Fruit fly (Drosophila melanogaster) whole organism, pupa: ENCODE results near the gene CG31253.
A peak's percentile ranks its signal among the peaks of the same experiment; 100 is the strongest.

Source experiments
- CG13204 ChIP-seq: fragments of 200-800 bp; sonication (Bioruptor generic); optimal IDR thresholded peaks from 2 replicates; lab custom pipeline; 2018; ENCODE audit warnings: missing biosample characterization, mild to moderate bottlenecking, missing genetic modification characterization, moderate library complexity
- CG15710 ChIP-seq: fragments of 200-800 bp; sonication (Bioruptor generic); optimal IDR thresholded peaks from 2 replicates; lab custom pipeline; 2018; ENCODE audit warnings: missing biosample characterization, mild to moderate bottlenecking, missing genetic modification characterization, moderate library complexity
- CG17806 ChIP-seq: fragments of 200-800 bp; sonication (Bioruptor generic); optimal IDR thresholded peaks from 2 replicates; lab custom pipeline; 2018; ENCODE audit warnings: missing biosample characterization, mild to moderate bottlenecking, missing genetic modification characterization, moderate library complexity
- CG32121 ChIP-seq: fragments of 200-800 bp; sonication (Bioruptor generic); IDR thresholded peaks from 2 replicates; pipeline ENCODE4 v1.3.6; 2022; ENCODE audit warnings: missing biosample characterization, missing genetic modification characterization
- CG34367 ChIP-seq: fragments of 200-800 bp; sonication (Bioruptor generic); optimal IDR thresholded peaks from 2 replicates; lab custom pipeline; 2018; ENCODE audit warnings: missing biosample characterization, mild to moderate bottlenecking, missing genetic modification characterization
- CG8159 ChIP-seq: fragments of 200-800 bp; sonication (Bioruptor generic); optimal IDR thresholded peaks from 3 replicates; lab custom pipeline; 2018; ENCODE audit warnings: missing biosample characterization, mild to moderate bottlenecking, missing genetic modification characterization, moderate library complexity
- CG8301 ChIP-seq: fragments of 200-800 bp; sonication (Bioruptor generic); optimal IDR thresholded peaks from 2 replicates; lab custom pipeline; 2018; ENCODE audit warnings: missing biosample characterization, mild to moderate bottlenecking, missing genetic modification characterization
- CG9948 ChIP-seq: fragments of 200-800 bp; sonication (Bioruptor generic); optimal IDR thresholded peaks from 2 replicates; lab custom pipeline; 2018; ENCODE audit warnings: missing biosample characterization, mild to moderate bottlenecking, missing genetic modification characterization, moderate library complexity
- EcR ChIP-seq: fragments of 200-800 bp; sonication (Bioruptor generic); optimal IDR thresholded peaks from 3 replicates; lab custom pipeline; 2019; ENCODE audit warnings: missing biosample characterization, missing genetic modification characterization, mild to moderate bottlenecking, moderate library complexity, missing genetic modification reagents
- Ets98B ChIP-seq: fragments of 200-800 bp; sonication (Bioruptor generic); IDR thresholded peaks from 2 replicates; pipeline ENCODE4 v1.3.6; 2022; ENCODE audit warnings: missing biosample characterization, missing genetic modification characterization
- Pif1B ChIP-seq: fragments of 200-800 bp; sonication (Bioruptor generic); optimal IDR thresholded peaks from 3 replicates; lab custom pipeline; 2016; ENCODE audit warnings: missing biosample characterization, missing genetic modification characterization
- fd96Ca ChIP-seq: fragments of 200-800 bp; sonication (Bioruptor generic); IDR thresholded peaks from 3 replicates; pipeline ENCODE4 v1.3.6; 2022; ENCODE audit warnings: missing biosample characterization, missing genetic modification characterization
- gl ChIP-seq: fragments of 200-800 bp; sonication (Bioruptor generic); optimal IDR thresholded peaks from 2 replicates; lab custom pipeline; 2018; ENCODE audit warnings: missing biosample characterization, mild to moderate bottlenecking, missing genetic modification characterization

DNA sequence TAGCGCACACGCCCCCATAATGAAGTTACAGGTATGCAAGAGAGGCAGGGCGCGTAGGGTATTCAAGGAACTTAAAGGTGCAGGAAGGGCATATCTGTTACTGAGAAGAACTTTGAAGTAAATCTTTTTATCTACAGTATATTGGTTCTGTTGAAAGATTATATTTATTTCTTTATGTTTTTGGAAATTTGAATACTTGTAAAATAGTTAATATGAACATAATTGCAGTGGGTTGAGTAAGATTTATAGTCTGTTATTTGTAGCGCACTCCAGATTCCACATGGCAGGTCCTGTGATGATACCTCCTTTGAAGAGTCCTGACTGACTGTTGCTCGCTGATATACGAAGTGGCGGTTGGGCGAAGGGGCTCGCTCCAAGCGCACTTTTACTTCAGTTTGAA lies 43.7 kb upstream of the CG31253 start:
- TF ChIP-seq CG9948 (tag; lab: Kevin White, UChicago), result no peak
- TF ChIP-seq gl (tag; lab: Kevin White, UChicago), result no peak
- TF ChIP-seq EcR, result no peak
- TF ChIP-seq CG34367 (tag; lab: Kevin White, UChicago), result no peak
- TF ChIP-seq CG8159 (tag; lab: Kevin White, UChicago), result peak; percentile 7
- TF ChIP-seq Pif1B (GFP tag; lab: Kevin White, UChicago), result no peak
- no peak for TF ChIP-seq CG17806
- no peak for TF ChIP-seq CG13204 (GFP tag; lab: Kevin White, UChicago)
- no peak for TF ChIP-seq CG32121
- TF ChIP-seq CG8301 (tag; lab: Kevin White, UChicago), result no peak
- TF ChIP-seq Ets98B, result no peak
- no peak for TF ChIP-seq CG15710 (tag; lab: Kevin White, UChicago)
- no peak for TF ChIP-seq fd96Ca (GFP tag; lab: Robert Waterston, UW)
